Worm (Caenorhabditis elegans) whole organism, midembryonic: Measurements from ENCODE around the gene rhr-2.
A peak's percentile ranks its signal among the peaks of the same experiment; 100 is the strongest.

Source experiments
- T22C8.4 ChIP-seq: fragments of 200-800 bp; sonication (Bioruptor generic); IDR thresholded peaks from 2 replicates; pipeline ENCODE4 v1.3.6; 2022; ENCODE audit warnings: missing genetic modification characterization, missing compliant biosample characterization
- cog-1 ChIP-seq: sonication (generic microtip); optimal IDR thresholded peaks from 2 replicates; lab custom pipeline; 2016; ENCODE audit warnings: missing genetic modification characterization, missing compliant biosample characterization
- flt-1 ChIP-seq: fragments of 200-800 bp; sonication (Bioruptor generic); IDR thresholded peaks from 2 replicates; pipeline ENCODE4 v1.3.6; 2022; ENCODE audit warnings: missing genetic modification characterization, missing compliant biosample characterization
- klf-2 ChIP-seq: fragments of 200-800 bp; sonication (Bioruptor generic); conservative IDR thresholded peaks from 2 replicates; pipeline ENCODE4 v1.3.6; 2022; ENCODE audit warnings: missing genetic modification reagents, missing genetic modification characterization, missing compliant biosample characterization
- med-1 ChIP-seq: sonication (generic microtip); optimal IDR thresholded peaks from 2 replicates; lab custom pipeline; 2017; ENCODE audit warnings: missing genetic modification characterization, mild to moderate bottlenecking, missing compliant biosample characterization, antibody characterized with exemption, missing genetic modification reagents; ENCODE audit not compliant: insufficient read depth
- ref-1 ChIP-seq: fragments of 200-800 bp; sonication (Bioruptor generic); conservative IDR thresholded peaks from 2 replicates; pipeline ENCODE4 v1.3.6; 2022; ENCODE audit warnings: missing genetic modification reagents, missing genetic modification characterization, missing compliant biosample characterization
- tab-1 ChIP-seq: fragments of 200-800 bp; sonication (Bioruptor generic); IDR thresholded peaks from 2 replicates; pipeline ENCODE4 v1.3.6; 2022; ENCODE audit warnings: missing genetic modification characterization, missing compliant biosample characterization
- ztf-23 ChIP-seq: fragments of 200-800 bp; sonication (Bioruptor generic); IDR thresholded peaks from 2 replicates; pipeline ENCODE4 v1.3.6; 2022; ENCODE audit warnings: missing genetic modification reagents, missing genetic modification characterization, missing compliant biosample characterization
- ztf-29 ChIP-seq: fragments of 200-800 bp; sonication (Bioruptor generic); IDR thresholded peaks from 2 replicates; pipeline ENCODE4 v1.3.6; 2022; ENCODE audit warnings: missing genetic modification reagents, missing genetic modification characterization, missing compliant biosample characterization

rhr-2 gene

DNA sequence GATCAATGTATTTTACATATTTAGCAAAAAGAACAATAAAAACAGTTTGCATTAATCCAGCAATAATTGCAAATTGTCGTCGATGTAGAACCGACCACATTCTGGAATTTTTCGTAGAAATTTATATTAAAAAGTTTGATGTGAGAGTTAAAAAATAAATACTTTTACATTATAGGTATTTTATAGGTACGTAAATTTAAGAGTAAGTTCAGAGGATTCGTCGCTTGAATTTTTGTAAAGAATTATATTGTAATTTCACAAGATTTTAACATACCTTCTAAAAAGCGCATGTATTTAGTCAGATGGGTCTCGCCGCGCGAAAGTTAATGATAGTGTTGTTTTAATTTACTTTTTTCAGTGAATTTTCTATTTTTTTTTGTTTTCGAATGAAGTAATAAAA, at the start of gene rhr-2:
TSS of gene rhr-2 (minus strand) at position 101 of the 400 bp plus-strand sequence.
- TF ChIP-seq tab-1 (GFP tag; lab: Robert Waterston, UW) (no peak), klf-2 (GFP tag; lab: Robert Waterston, UW) (no peak), cog-1 (no peak), T22C8.4 (GFP tag; lab: Robert Waterston, UW) (no peak), ref-1 (no peak)

ce11 chrV:11779310-11779709, 49.4 kb upstream of the rhr-2 start:
- TF ChIP-seq flt-1 (GFP tag; lab: Robert Waterston, UW) = no peak
- no peak for TF ChIP-seq cog-1
- TF ChIP-seq klf-2 (GFP tag; lab: Robert Waterston, UW) = no peak
- no peak for TF ChIP-seq ref-1
- TF ChIP-seq ztf-29 (GFP tag; lab: Robert Waterston, UW) = no peak
- no peak for TF ChIP-seq med-1 (GFP tag; lab: Kevin White, UChicago)
- no peak for TF ChIP-seq ztf-23 (GFP tag; lab: Robert Waterston, UW)
- TF ChIP-seq tab-1 (GFP tag; lab: Robert Waterston, UW) = no peak
- TF ChIP-seq T22C8.4 (GFP tag; lab: Robert Waterston, UW) = no peak

ce11 chrV:11777846-11778245, 47.9 kb upstream of the rhr-2 start:
- no peak for TF ChIP-seq ztf-23 (GFP tag; lab: Robert Waterston, UW)
- TF ChIP-seq klf-2 (GFP tag; lab: Robert Waterston, UW) = no peak
- no peak for TF ChIP-seq T22C8.4 (GFP tag; lab: Robert Waterston, UW)
- no peak for TF ChIP-seq cog-1
- TF ChIP-seq tab-1 (GFP tag; lab: Robert Waterston, UW) = no peak

ce11 chrV:11776538-11776937, 46.6 kb upstream of the rhr-2 start, which contains the start of gene F55A11.6:
F55A11.6 (plus strand) TSS chrV:11776838.
- TF ChIP-seq ref-1 = no peak
- TF ChIP-seq ztf-29 (GFP tag; lab: Robert Waterston, UW) = no peak
- TF ChIP-seq med-1 (GFP tag; lab: Kevin White, UChicago) = no peak

- no peak for TF ChIP-seq med-1 (GFP tag; lab: Kevin White, UChicago)
- TF ChIP-seq klf-2 (GFP tag; lab: Robert Waterston, UW) = no peak
- TF ChIP-seq cog-1 = no peak
- no peak for TF ChIP-seq tab-1 (GFP tag; lab: Robert Waterston, UW)
- no peak for TF ChIP-seq ztf-23 (GFP tag; lab: Robert Waterston, UW)
- TF ChIP-seq T22C8.4 (GFP tag; lab: Robert Waterston, UW) = no peak
- no peak for TF ChIP-seq flt-1 (GFP tag; lab: Robert Waterston, UW)
- TF ChIP-seq ref-1 = no peak
- TF ChIP-seq ztf-29 (GFP tag; lab: Robert Waterston, UW) = no peak
Observed at ce11 chrV:11773934-11774333, 44.0 kb upstream of the rhr-2 start.

DNA sequence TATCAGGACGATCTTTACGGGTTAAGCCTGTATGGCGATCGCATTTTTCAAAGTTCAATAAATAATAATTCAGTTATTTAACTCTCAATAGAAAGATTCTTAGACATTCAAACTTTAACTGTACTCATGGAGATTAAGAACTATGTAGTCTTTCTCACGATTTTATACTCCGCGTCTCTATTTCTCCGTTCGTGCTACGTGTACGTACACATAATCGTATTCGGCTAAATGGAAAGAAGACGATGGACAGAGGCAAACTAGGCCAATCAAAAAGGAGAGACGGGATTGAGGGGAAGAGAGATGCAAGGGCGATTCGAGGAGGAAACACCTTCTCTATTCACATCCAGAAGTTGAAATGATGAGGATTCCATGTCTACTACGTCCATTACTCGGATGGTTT, 43.5 kb upstream of the rhr-2 start, which contains the start of gene bus-18:
TSS of gene bus-18 (plus strand) at position 301 of the 400 bp plus-strand sequence.
- TF ChIP-seq ref-1 (no peak), ztf-29 (GFP tag; lab: Robert Waterston, UW) (no peak), T22C8.4 (GFP tag; lab: Robert Waterston, UW) (no peak), cog-1 (no peak), ztf-23 (GFP tag; lab: Robert Waterston, UW) (no peak)

ce11 chrV:11770053-11770517, 40.1 kb upstream of the rhr-2 start, which contains the start of gene F55A11.4:
F55A11.4 (plus strand) TSS chrV:11770467.
- TF ChIP-seq ztf-29 (GFP tag; lab: Robert Waterston, UW) (no peak), tab-1 (GFP tag; lab: Robert Waterston, UW) (0 out of 2 replicates have a peak, but pooled peaks have one; percentile 47), cog-1 (no peak), klf-2 (GFP tag; lab: Robert Waterston, UW) (no peak), ref-1 (no peak), ztf-23 (GFP tag; lab: Robert Waterston, UW) (no peak), T22C8.4 (GFP tag; lab: Robert Waterston, UW) (no peak)

DNA sequence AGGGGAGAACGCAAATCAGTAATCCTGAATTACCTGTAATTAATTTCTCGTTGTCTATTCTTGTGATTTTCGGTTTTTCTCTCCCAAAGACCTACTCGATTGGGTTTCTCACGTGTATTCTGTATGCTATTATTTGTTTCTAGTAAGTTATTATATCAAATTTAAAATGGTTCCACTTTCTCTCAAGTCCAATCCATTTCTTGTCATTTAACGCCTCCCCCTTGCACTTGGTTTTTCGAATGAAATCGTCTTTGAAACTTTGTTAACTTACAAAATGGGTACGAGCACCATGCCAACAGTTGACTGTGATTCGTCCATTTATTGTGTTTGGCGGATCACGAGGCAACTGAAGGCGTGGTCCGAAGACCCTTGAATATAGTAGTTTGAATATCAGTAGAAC, 39.7 kb upstream of the rhr-2 start:
- TF ChIP-seq ztf-29 (GFP tag; lab: Robert Waterston, UW) (no peak), flt-1 (GFP tag; lab: Robert Waterston, UW) (no peak), med-1 (GFP tag; lab: Kevin White, UChicago) (no peak), ztf-23 (GFP tag; lab: Robert Waterston, UW) (no peak), ref-1 (no peak), tab-1 (GFP tag; lab: Robert Waterston, UW) (no peak), klf-2 (GFP tag; lab: Robert Waterston, UW) (no peak), cog-1 (no peak)

DNA sequence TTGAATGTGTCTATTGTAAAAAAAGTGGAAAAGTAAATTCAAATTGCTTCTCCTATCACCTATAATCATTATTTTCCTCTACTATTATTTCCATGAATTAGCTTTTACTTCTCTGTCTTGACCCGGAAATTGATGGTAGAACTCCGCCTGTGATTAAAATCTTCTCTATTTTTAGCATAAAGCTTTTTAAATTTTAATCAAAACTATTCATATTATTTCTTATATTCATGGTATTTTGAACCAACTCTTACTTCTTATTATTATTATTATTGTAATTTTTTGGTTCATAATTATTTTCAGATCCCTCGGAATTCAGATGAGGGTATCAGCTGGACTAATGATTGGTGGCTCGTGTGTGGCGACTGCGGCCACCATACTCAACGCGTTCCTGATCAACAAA, 37.1 kb upstream of the rhr-2 start, which contains the start of gene sel-11:
TSS of gene sel-11 (plus strand) at position 301 of the 400 bp plus-strand sequence.
- TF ChIP-seq med-1 (GFP tag; lab: Kevin White, UChicago) = no peak
- TF ChIP-seq ztf-23 (GFP tag; lab: Robert Waterston, UW) = no peak
- TF ChIP-seq klf-2 (GFP tag; lab: Robert Waterston, UW) = no peak
- TF ChIP-seq flt-1 (GFP tag; lab: Robert Waterston, UW) = no peak
- no peak for TF ChIP-seq ztf-29 (GFP tag; lab: Robert Waterston, UW)
- no peak for TF ChIP-seq cog-1
- TF ChIP-seq T22C8.4 (GFP tag; lab: Robert Waterston, UW) = no peak
- no peak for TF ChIP-seq tab-1 (GFP tag; lab: Robert Waterston, UW)
- TF ChIP-seq ref-1 = no peak

DNA sequence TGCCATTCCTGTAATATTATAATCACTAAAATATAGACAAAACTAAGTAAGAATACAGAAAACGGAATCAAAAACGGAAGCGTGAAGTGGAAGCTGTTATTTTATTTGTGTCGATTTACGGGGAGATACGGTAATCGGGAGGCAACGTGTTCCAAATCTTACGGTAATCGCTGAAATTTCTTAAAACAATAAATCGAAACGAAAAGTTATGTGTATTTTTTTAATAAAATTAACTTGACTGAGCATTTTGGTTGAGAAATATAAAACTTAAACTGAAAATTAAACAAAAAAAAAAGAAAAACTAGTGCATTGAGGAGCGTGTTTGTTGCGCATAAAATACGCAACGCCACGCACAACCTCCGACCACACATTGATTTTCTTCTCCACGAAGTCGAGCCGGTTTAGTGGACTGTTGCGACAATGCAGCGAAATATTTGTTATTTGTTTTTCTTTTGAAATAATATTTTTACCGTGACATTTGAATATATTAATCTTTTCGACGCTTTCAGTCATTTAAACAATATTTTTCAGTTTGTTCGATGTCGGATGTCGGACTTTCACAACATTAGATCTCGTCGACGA, 34.5 kb upstream of the rhr-2 start, which contains the start of the genes F55A11.1 and syx-5:
TSS of gene F55A11.1 (minus strand) at position 13 of the 582 bp plus-strand sequence.
TSS of gene syx-5 (plus strand) at position 532 of the 582 bp plus-strand sequence.
- TF ChIP-seq ztf-23 (GFP tag; lab: Robert Waterston, UW) (no peak), cog-1 (peak; percentile 62)
